Worm (Caenorhabditis elegans) whole organism, midembryonic: ENCODE measurements around the gene AH6.17.

Source experiments
- T22C8.4 ChIP-seq: fragments of 200-800 bp; sonication (Bioruptor generic); IDR thresholded peaks from 2 replicates; pipeline ENCODE4 v1.3.6; 2022; ENCODE audit warnings: missing genetic modification characterization, missing compliant biosample characterization
- cog-1 ChIP-seq: sonication (generic microtip); optimal IDR thresholded peaks from 2 replicates; lab custom pipeline; 2016; ENCODE audit warnings: missing genetic modification characterization, missing compliant biosample characterization
- flt-1 ChIP-seq: fragments of 200-800 bp; sonication (Bioruptor generic); IDR thresholded peaks from 2 replicates; pipeline ENCODE4 v1.3.6; 2022; ENCODE audit warnings: missing genetic modification characterization, missing compliant biosample characterization
- klf-2 ChIP-seq: fragments of 200-800 bp; sonication (Bioruptor generic); conservative IDR thresholded peaks from 2 replicates; pipeline ENCODE4 v1.3.6; 2022; ENCODE audit warnings: missing genetic modification reagents, missing genetic modification characterization, missing compliant biosample characterization
- med-1 ChIP-seq: sonication (generic microtip); optimal IDR thresholded peaks from 2 replicates; lab custom pipeline; 2017; ENCODE audit warnings: missing genetic modification characterization, mild to moderate bottlenecking, missing compliant biosample characterization, antibody characterized with exemption, missing genetic modification reagents; ENCODE audit not compliant: insufficient read depth
- ref-1 ChIP-seq: fragments of 200-800 bp; sonication (Bioruptor generic); conservative IDR thresholded peaks from 2 replicates; pipeline ENCODE4 v1.3.6; 2022; ENCODE audit warnings: missing genetic modification reagents, missing genetic modification characterization, missing compliant biosample characterization
- tab-1 ChIP-seq: fragments of 200-800 bp; sonication (Bioruptor generic); IDR thresholded peaks from 2 replicates; pipeline ENCODE4 v1.3.6; 2022; ENCODE audit warnings: missing genetic modification characterization, missing compliant biosample characterization
- ztf-23 ChIP-seq: fragments of 200-800 bp; sonication (Bioruptor generic); IDR thresholded peaks from 2 replicates; pipeline ENCODE4 v1.3.6; 2022; ENCODE audit warnings: missing genetic modification reagents, missing genetic modification characterization, missing compliant biosample characterization
- ztf-29 ChIP-seq: fragments of 200-800 bp; sonication (Bioruptor generic); IDR thresholded peaks from 2 replicates; pipeline ENCODE4 v1.3.6; 2022; ENCODE audit warnings: missing genetic modification reagents, missing genetic modification characterization, missing compliant biosample characterization

ce11 chrII:9490589-9490988 lies 32.4 kb upstream of the AH6.17 start:
- TF ChIP-seq flt-1 (no peak), T22C8.4 (no peak), ref-1 (GFP tag; lab: Robert Waterston, UW) (no peak), tab-1 (GFP tag; lab: Robert Waterston, UW) (no peak), ztf-29 (no peak), ztf-23 (GFP tag; lab: Robert Waterston, UW) (no peak), cog-1 (tag; lab: Kevin White, UChicago) (no peak), med-1 (GFP tag; lab: Kevin White, UChicago) (no peak), klf-2 (GFP tag; lab: Robert Waterston, UW) (no peak)
